Fruit fly (Drosophila melanogaster): ENCODE results near the gene Tsp3A.

Gene Tsp3A

dm6 chrX:2588415-2589411 is 30.8 kb downstream of the Tsp3A start, which contains the start of gene egh (continued):
- TF ChIP-seq Trl (optimal IDR thresholded peaks at IDR 0.05): peak; percentile 76 to 92
- TF ChIP-seq Trl (GFP tag; optimal IDR thresholded peaks at IDR 0.05): peak; percentile 51
- no peak for TF ChIP-seq CG15696 (tag; optimal IDR thresholded peaks at IDR 0.05)
- TF ChIP-seq CG7556 (GFP tag; optimal IDR thresholded peaks at IDR 0.05): no peak
- peak; percentile 10 for TF ChIP-seq Nf-YB (GFP tag; optimal IDR thresholded peaks at IDR 0.05)
- peak; percentile 69 for TF ChIP-seq CG32772 (GFP tag; IDR thresholded peaks at IDR 0.05)
- TF ChIP-seq p53 (GFP tag; optimal IDR thresholded peaks at IDR 0.05): no peak
- TF ChIP-seq CG16813 (GFP tag; IDR thresholded peaks at IDR 0.05; ENCODE audit: partially characterized antibody): 0 out of 3 replicates have a peak, but pooled peaks have one; percentile 14
- TF ChIP-seq Hr78 (GFP tag; optimal IDR thresholded peaks at IDR 0.05): no peak
- peak; percentile 32 for TF ChIP-seq D19A (tag; optimal IDR thresholded peaks at IDR 0.05)
- peak; percentile 3 for TF ChIP-seq CG13894 (tag; optimal IDR thresholded peaks at IDR 0.05)
- TF ChIP-seq HLH4C (GFP tag; IDR thresholded peaks at IDR 0.05; ENCODE audit: partially characterized antibody): peak; percentile 36; the same call in 1 of the 3 replicates
- TF ChIP-seq CG11695 (GFP tag; IDR thresholded peaks at IDR 0.05): 0 out of 3 replicates have a peak, but pooled peaks have one; percentile 15
- TF ChIP-seq nau (GFP tag; optimal IDR thresholded peaks at IDR 0.05): no peak
- TF ChIP-seq CG32767 (GFP tag; IDR thresholded peaks at IDR 0.05): peak; percentile 58
- TF ChIP-seq CG15479 (GFP tag; optimal IDR thresholded peaks at IDR 0.05): no peak
- TF ChIP-seq emc (GFP tag; optimal IDR thresholded peaks at IDR 0.05): peak; percentile 14
- TF ChIP-seq Drgx (GFP tag; IDR thresholded peaks at IDR 0.05): peak; percentile 80
- TF ChIP-seq Dip3 (GFP tag; optimal IDR thresholded peaks at IDR 0.05): no peak
- no peak for TF ChIP-seq CG4820 (GFP tag; optimal IDR thresholded peaks at IDR 0.05)
- TF ChIP-seq Dp (GFP tag; optimal IDR thresholded peaks at IDR 0.05): peak; percentile 93
- TF ChIP-seq CG2120 (GFP tag; optimal IDR thresholded peaks at IDR 0.05): peak; percentile 36
- TF ChIP-seq row (GFP tag; IDR thresholded peaks at IDR 0.05): peak; percentile 52; the same call in 1 of the 3 replicates
- peak; percentile 17; the same call in 1 of the 2 replicates for TF ChIP-seq Ada2b (GFP tag; IDR thresholded peaks at IDR 0.05)
- TF ChIP-seq zfh2 (GFP tag; optimal IDR thresholded peaks at IDR 0.05): peak; percentile 34
- peak; percentile 50 for TF ChIP-seq Side (GFP tag; optimal IDR thresholded peaks at IDR 0.05)
- peak; percentile 15; the same call in 1 of the 2 replicates for TF ChIP-seq Rx (GFP tag; IDR thresholded peaks at IDR 0.05)

dm6 chrX:2585716-2586082 is 33.8 kb downstream of the Tsp3A start, which contains the start of gene wds:
Gene wds, plus strand, starts transcription at chrX:2585980.
- TF ChIP-seq dm (GFP tag; optimal IDR thresholded peaks at IDR 0.05): peak; percentile 80
- peak; percentile 32 for TF ChIP-seq CG1603 (tag; optimal IDR thresholded peaks at IDR 0.05)
- TF ChIP-seq Doc3 (GFP tag; IDR thresholded peaks at IDR 0.05; ENCODE audit: partially characterized antibody): no peak
- TF ChIP-seq BEAF-32 (GFP tag; optimal IDR thresholded peaks at IDR 0.05): peak; percentile 48
- no peak for TF ChIP-seq grau (tag; optimal IDR thresholded peaks at IDR 0.05)
- no peak for TF ChIP-seq CG6791 (GFP tag; IDR thresholded peaks at IDR 0.05; ENCODE audit: partially characterized antibody)
- no peak for TF ChIP-seq CG17568 (GFP tag; optimal IDR thresholded peaks at IDR 0.05)
- TF ChIP-seq CG11723 (GFP tag; optimal IDR thresholded peaks at IDR 0.05): no peak
- 0 out of 3 replicates have a peak, but pooled peaks have one; percentile 19 for TF ChIP-seq CG17361 (GFP tag; IDR thresholded peaks at IDR 0.05)
- no peak for TF ChIP-seq ttk (GFP tag; IDR thresholded peaks at IDR 0.05)
- no peak for TF ChIP-seq fd96Cb (tag; optimal IDR thresholded peaks at IDR 0.05)
- TF ChIP-seq CG9727 (GFP tag; optimal IDR thresholded peaks at IDR 0.05): no peak
- TF ChIP-seq Dp (GFP tag; optimal IDR thresholded peaks at IDR 0.05): peak; percentile 38
- TF ChIP-seq row (GFP tag; IDR thresholded peaks at IDR 0.05): 0 out of 3 replicates have a peak, but pooled peaks have one; percentile 9
- TF ChIP-seq pzg (GFP tag; optimal IDR thresholded peaks at IDR 0.05): peak; percentile 45
- TF ChIP-seq CTCF (GFP tag; optimal IDR thresholded peaks at IDR 0.05): no peak
- TF ChIP-seq Myb (GFP tag; optimal IDR thresholded peaks at IDR 0.05): peak; percentile 67
- TF ChIP-seq stwl (tag; optimal IDR thresholded peaks at IDR 0.05): peak; percentile 40
- peak; percentile 21; the same call in 1 of the 2 replicates for TF ChIP-seq bbx (GFP tag; IDR thresholded peaks at IDR 0.05; ENCODE audit: partially characterized antibody)
- no peak for TF ChIP-seq CG1647 (GFP tag; optimal IDR thresholded peaks at IDR 0.05)
- TF ChIP-seq CG31441 (GFP tag; IDR thresholded peaks at IDR 0.05): no peak
- no peak for TF ChIP-seq kay (GFP tag; optimal IDR thresholded peaks at IDR 0.05)
- no peak for TF ChIP-seq pfk (GFP tag; optimal IDR thresholded peaks at IDR 0.05)
